Worm (Caenorhabditis elegans): ENCODE measurements around the gene txt-3.

Gene txt-3

DNA sequence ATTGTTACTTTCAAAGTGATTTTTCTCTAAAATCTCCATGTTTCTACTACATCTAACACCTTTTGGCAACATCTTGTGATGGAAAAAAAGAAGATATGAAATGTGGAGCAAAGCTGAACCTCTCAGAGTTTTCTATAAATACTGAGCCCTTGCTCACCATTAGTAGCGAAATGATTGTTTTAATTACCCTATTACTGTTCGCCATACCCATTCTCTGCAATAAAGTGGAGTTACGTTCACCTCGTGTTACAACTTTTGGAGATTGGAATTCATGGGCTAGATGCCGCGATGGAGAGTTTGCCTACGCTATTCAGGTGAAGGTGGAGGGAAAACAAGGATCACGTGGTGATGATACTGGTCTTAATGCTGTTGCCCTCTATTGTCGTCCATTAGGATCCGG is at the start of gene txt-3:
TSS of gene txt-3 (plus strand) at position 125 of the 400 bp plus-strand sequence.
- TF ChIP-seq sox-2 (GFP tag; IDR thresholded peaks at IDR 0.05) (no peak), gmeb-2 (tag; optimal IDR thresholded peaks at IDR 0.05) (no peak), dve-1 (tag; optimal IDR thresholded peaks at IDR 0.05) (no peak)

DNA sequence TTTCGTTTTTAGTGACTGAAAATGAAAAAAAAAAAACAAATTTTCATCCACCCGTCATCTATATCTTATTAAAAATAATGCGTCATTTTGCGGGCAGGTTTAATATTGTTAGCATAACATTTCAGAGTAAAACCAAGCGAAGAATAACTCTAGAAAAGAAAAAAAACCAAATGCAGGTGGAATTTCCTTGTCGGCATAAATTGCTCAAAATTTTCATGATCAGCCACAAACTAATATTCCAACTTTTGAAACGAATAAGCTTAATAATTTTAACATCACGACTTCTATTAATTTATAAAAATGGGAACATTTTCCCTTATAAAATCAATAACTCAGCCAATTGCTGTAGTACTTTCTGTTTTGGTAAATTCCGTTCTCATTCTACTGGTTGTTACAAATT is 48.1 kb upstream of the txt-3 start, which contains the start of gene str-155:
TSS of gene str-155 (plus strand) at position 301 of the 400 bp plus-strand sequence.
- TF ChIP-seq lin-11 (tag; optimal IDR thresholded peaks at IDR 0.05) (no peak), unc-42 (tag; optimal IDR thresholded peaks at IDR 0.05) (no peak), pat-9 (tag; optimal IDR thresholded peaks at IDR 0.05) (no peak), ceh-9 (tag; optimal IDR thresholded peaks at IDR 0.05) (no peak), ceh-24 (tag; optimal IDR thresholded peaks at IDR 0.05) (no peak), ceh-18 (tag; optimal IDR thresholded peaks at IDR 0.05) (no peak), K09A11.1 (tag; optimal IDR thresholded peaks at IDR 0.05; ENCODE audit: insufficient read depth) (no peak), nfya-1 (tag; optimal IDR thresholded peaks at IDR 0.05) (no peak), elt-4 (tag; optimal IDR thresholded peaks at IDR 0.05) (no peak), pros-1 (tag; optimal IDR thresholded peaks at IDR 0.05) (no peak), ceh-6 (GFP tag; optimal IDR thresholded peaks at IDR 0.05) (no peak), npax-4 (tag; optimal IDR thresholded peaks at IDR 0.05) (no peak), pag-3 (tag; optimal IDR thresholded peaks at IDR 0.05; ENCODE audit: borderline replicate concordance) (no peak)

DNA sequence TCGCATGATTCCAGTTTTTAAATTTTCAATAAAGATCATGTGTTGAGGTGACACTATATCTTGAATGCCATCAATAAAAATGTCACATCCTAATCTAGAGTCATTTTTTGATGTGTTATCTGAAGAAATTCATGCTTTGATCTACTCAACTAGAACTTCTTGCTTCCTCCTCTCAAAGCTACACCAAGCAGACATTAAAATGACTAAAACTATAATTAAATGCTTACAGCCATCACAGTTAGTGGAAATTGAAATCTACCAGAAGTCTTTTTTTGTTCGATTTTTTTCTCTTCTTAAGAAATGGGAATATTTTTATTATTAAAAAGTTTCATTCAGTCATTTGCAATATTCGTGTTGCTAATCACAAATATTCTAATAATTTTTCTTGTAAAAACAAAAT is 46.0 kb upstream of the txt-3 start, which contains the start of gene str-158:
TSS of gene str-158 (plus strand) at position 301 of the 400 bp plus-strand sequence.
- TF ChIP-seq ceh-22 (tag; optimal IDR thresholded peaks at IDR 0.05) (no peak), ceh-24 (tag; optimal IDR thresholded peaks at IDR 0.05) (no peak), tbx-7 (tag; optimal IDR thresholded peaks at IDR 0.05) (no peak), ztf-16 (tag; optimal IDR thresholded peaks at IDR 0.05) (no peak), Y22D7AL.16 (tag; optimal IDR thresholded peaks at IDR 0.05) (no peak)

DNA sequence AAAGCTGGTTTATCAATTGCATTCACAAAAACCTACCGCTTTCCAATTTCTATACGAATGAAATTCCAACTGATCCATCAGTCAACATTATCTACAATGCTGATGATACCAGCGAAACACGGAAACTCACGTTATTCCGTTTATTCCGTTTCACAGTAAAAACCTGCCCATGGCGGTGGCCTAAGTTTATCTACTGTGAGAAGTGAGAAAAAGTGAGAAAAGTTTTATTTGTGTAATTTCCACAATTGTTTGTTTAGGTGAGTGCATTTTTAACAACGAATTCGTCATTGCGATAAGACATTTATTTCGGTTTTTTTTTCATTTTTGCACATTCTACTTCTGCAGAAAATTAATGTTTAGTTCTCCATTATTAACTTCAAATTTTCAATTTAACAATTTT is 33.7 kb upstream of the txt-3 start, which contains the start of gene Y9C9A.8:
TSS of gene Y9C9A.8 (plus strand) at position 301 of the 400 bp plus-strand sequence.
- TF ChIP-seq unc-86 (tag; optimal IDR thresholded peaks at IDR 0.05) (no peak), ceh-31 (tag; optimal IDR thresholded peaks at IDR 0.05) (no peak), hlh-8 (tag; optimal IDR thresholded peaks at IDR 0.05) (no peak), gmeb-2 (tag; optimal IDR thresholded peaks at IDR 0.05) (no peak), pha-4 (tag; optimal IDR thresholded peaks at IDR 0.05) (no peak), pax-1 (tag; optimal IDR thresholded peaks at IDR 0.05) (no peak), T23F11.4 (GFP tag; optimal IDR thresholded peaks at IDR 0.05) (no peak), unc-55 (GFP tag; optimal IDR thresholded peaks at IDR 0.05) (no peak), K09A11.1 (tag; optimal IDR thresholded peaks at IDR 0.05; ENCODE audit: insufficient read depth) (no peak)

DNA sequence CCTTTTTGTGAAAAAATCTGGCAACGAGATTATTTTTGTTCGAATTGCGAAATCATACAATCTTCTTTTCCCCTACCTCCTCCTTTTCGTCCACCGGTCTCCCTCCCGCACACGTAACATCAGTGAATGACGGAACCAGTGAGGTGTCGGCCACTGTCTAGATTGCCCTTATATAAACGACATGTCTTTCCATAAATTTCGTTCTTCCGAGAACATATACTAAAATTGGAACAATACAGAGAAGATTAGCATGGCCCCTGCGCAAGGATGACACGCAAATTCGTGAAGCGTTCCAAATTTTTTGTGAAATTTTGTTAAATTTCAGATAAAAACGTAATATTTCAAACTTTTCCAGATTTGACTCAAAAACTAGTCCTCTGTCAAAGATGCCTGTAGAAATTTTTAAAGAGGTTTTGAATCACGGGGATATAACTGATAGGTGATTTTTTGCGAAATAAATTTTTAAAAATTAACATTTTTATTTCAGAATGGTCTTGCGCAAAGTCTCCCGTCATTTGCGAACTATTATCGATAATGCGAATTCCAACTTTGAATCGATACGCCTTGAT is 32.9 kb upstream of the txt-3 start:
- TF ChIP-seq elt-2 (tag; optimal IDR thresholded peaks at IDR 0.05) (peak; percentile 33), sox-2 (GFP tag; IDR thresholded peaks at IDR 0.05) (no peak), ceh-19 (GFP tag; optimal IDR thresholded peaks at IDR 0.05) (no peak), unc-86 (tag; optimal IDR thresholded peaks at IDR 0.05) (no peak), unc-42 (tag; optimal IDR thresholded peaks at IDR 0.05) (no peak), tbx-7 (tag; optimal IDR thresholded peaks at IDR 0.05) (no peak), lin-11 (tag; optimal IDR thresholded peaks at IDR 0.05) (no peak), pat-9 (tag; optimal IDR thresholded peaks at IDR 0.05) (no peak)

DNA sequence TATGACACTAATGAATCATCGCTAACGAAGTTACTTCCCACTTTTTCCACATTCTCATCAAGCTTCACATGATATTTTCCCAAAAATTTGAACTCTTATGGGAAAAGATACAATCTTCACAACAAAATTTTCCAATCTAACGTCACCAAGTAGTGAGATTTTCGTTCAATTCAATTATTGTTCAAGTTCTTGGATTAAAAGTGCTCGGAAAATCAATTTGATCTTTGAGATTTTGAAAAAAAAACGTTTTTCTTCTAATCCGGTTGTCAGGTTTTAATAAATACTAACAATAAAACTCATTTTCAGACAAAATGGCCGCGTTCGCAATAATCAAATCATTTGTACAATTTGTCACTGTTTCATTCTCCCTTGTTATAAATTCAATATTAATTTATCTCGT is 29.7 kb upstream of the txt-3 start, which contains the start of gene str-153:
TSS of gene str-153 (plus strand) at position 301 of the 400 bp plus-strand sequence.
- no peak for TF ChIP-seq ceh-30 (tag; optimal IDR thresholded peaks at IDR 0.05)
- TF ChIP-seq hlh-13 (GFP tag; optimal IDR thresholded peaks at IDR 0.05): no peak
- no peak for TF ChIP-seq zip-5 (tag; optimal IDR thresholded peaks at IDR 0.05)
- TF ChIP-seq T23F11.4 (GFP tag; optimal IDR thresholded peaks at IDR 0.05): no peak
- no peak for TF ChIP-seq C38D4.7 (GFP tag; optimal IDR thresholded peaks at IDR 0.05)
- TF ChIP-seq hlh-15 (tag; optimal IDR thresholded peaks at IDR 0.05): no peak
- no peak for TF ChIP-seq tbx-7 (tag; optimal IDR thresholded peaks at IDR 0.05)
- no peak for TF ChIP-seq dve-1 (tag; optimal IDR thresholded peaks at IDR 0.05)
- no peak for TF ChIP-seq C08G9.2 (tag; optimal IDR thresholded peaks at IDR 0.05)
- TF ChIP-seq ama-1 (optimal IDR thresholded peaks at IDR 0.05): no peak
- TF ChIP-seq tbx-2 (tag; optimal IDR thresholded peaks at IDR 0.05): no peak
- no peak for TF ChIP-seq gmeb-2 (tag; optimal IDR thresholded peaks at IDR 0.05)
- no peak for TF ChIP-seq odd-2 (tag; optimal IDR thresholded peaks at IDR 0.05)

All from whole organism, late embryonic.